Fruit fly (Drosophila melanogaster): Measurements from ENCODE around the gene CG10132.

Gene CG10132

dm6 chr2L:19574364-19574763 is 55.7 kb downstream of the CG10132 start:
- TF ChIP-seq woc (GFP tag; optimal IDR thresholded peaks at IDR 0.05) = peak; percentile 14
- TF ChIP-seq h (GFP tag; optimal IDR thresholded peaks at IDR 0.05) = peak; percentile 51
- no peak for TF ChIP-seq psq (GFP tag; optimal IDR thresholded peaks at IDR 0.05)
- no peak for TF ChIP-seq CrebA (GFP tag; optimal IDR thresholded peaks at IDR 0.05; ENCODE audit: borderline replicate concordance)
- TF ChIP-seq sage (GFP tag; optimal IDR thresholded peaks at IDR 0.05) = no peak
- peak; percentile 33 for TF ChIP-seq HLH106 (tag; optimal IDR thresholded peaks at IDR 0.05)
- peak in 1 of 2 experiments; percentile 54 for TF ChIP-seq foxo (GFP tag; optimal IDR thresholded peaks at IDR 0.05)
- no peak for TF ChIP-seq OdsH (GFP tag; optimal IDR thresholded peaks at IDR 0.05)
- peak; percentile 51 for TF ChIP-seq fru (GFP tag; optimal IDR thresholded peaks at IDR 0.05)
- TF ChIP-seq Sp1 (GFP tag; optimal IDR thresholded peaks at IDR 0.05) = peak; percentile 27
- peak; percentile 1 for TF ChIP-seq ey (GFP tag; optimal IDR thresholded peaks at IDR 0.05)
